Fruit fly (Drosophila melanogaster) whole organism, larva: Measurements from ENCODE around the gene Fer2LCH.

ENCODE experiments used
- noc ChIP-seq: fragments of 200-800 bp; sonication (Bioruptor generic); optimal IDR thresholded peaks from 3 replicates; lab custom pipeline; 2019; ENCODE audit warnings: missing biosample characterization, mild to moderate bottlenecking, missing genetic modification characterization, moderate library complexity

The Fer2LCH gene

DNA sequence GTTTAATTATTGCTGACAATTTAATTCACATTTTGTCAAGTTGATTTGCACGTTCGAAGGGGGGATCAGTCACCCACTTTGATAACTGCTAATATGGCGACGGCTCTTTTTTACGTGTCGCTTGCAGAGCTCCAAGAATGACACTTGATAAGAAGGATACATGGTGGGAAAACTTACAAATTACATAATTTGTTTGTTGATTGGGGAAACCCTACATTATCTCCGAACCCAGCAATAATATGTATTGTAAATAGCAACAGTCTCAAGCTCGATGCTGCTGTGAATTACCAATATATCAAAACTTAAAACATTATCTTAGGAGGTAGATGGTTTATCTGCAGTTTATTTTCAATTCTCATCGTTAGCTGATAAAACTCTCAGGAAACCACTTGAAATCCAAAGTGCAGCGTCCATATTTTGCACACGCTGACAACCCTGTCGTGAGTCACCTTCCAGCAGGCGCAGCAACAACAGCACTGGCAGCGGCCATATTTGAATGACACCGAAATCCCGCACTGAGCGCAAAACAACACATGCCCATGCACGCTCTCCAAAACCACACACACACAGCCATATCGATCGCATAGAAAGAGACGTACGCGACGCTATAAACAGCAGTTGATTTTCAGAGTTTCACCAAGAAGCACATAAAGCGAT lies 739 bp downstream of the Fer2LCH start:
- peak; percentile 96 for TF ChIP-seq noc (tag; lab: Kevin White, UChicago)

dm6 chr3R:30389096-30389495 lies 1.5 kb downstream of the Fer2LCH start:
- TF ChIP-seq noc (tag; lab: Kevin White, UChicago), result no peak

dm6 chr3R:30390304-30390703 lies 2.7 kb downstream of the Fer2LCH start:
- TF ChIP-seq noc (tag; lab: Kevin White, UChicago), result peak; percentile 57

dm6 chr3R:30391098-30391497 lies 3.5 kb downstream of the Fer2LCH start:
- TF ChIP-seq noc (tag; lab: Kevin White, UChicago), result no peak

- TF ChIP-seq noc (tag; lab: Kevin White, UChicago), result no peak
Measured at dm6 chr3R:30391950-30392349, 4.3 kb downstream of the Fer2LCH start.

DNA sequence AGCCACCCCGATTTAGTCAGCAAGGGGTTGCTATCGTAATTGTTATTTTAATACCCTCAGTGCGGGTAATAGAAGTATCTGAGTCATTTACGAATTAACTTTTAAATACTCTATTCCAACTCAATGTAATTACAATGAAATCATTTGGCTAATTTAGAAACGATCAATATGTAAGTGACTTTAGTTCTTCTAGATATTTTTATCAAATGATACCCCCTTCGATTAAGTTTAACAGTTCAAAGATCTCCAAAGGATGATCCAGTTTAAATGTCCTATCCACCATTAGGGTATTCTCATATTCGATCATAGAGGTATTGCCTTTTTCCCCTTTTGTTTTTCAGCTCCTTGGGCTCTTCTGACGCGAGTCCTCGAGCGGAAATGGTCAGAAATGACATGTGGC lies 6.3 kb downstream of the Fer2LCH start:
- no peak for TF ChIP-seq noc (tag; lab: Kevin White, UChicago)

dm6 chr3R:30406482-30406881 lies 18.9 kb downstream of the Fer2LCH start:
- no peak for TF ChIP-seq noc (tag; lab: Kevin White, UChicago)

DNA sequence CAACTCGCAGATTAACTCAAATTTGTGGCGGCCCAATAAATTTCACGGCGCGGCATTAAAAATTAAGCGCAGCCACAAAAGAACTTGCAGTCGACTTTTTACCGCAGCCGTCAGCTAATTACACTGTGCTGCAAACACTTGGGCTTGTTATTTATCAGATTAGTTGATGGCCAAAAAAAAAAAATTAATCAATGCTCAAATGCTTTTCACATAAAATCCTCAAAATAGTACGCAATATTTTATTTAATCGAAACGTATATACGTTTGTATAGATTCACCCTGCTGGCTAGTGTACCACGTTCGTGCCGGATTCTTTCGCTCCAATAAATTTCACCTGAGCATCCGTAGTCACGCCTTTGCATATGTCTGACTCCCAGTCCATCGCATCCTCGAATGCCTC lies 26.2 kb downstream of the Fer2LCH start:
- no peak for TF ChIP-seq noc (tag; lab: Kevin White, UChicago)

DNA sequence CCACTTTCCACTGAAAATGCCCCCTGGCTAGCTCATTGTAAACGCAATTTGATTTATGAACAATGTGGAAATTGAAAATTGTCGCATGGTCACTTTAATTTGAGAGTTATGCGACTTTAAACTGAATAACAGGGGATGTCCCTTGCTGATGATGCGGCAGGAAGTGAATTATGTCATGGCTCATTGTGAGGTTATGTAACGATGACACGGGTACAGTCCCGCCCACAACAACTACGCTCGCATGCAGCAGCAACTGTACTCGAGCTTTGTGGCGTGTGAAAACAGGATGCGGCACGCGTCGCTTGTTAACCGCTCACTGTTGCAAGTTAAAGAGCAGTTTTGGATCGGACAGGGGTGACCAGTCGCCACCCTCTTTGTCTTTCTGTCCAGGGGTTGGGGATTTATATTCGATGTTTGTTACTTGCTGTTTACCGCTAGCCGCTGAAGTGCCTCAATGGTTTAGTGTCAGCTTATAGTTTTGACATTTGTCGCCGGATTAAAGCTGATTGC lies 29.2 kb downstream of the Fer2LCH start:
- no peak for TF ChIP-seq noc (tag; lab: Kevin White, UChicago)

dm6 chr3R:30419216-30419615 lies 31.6 kb downstream of the Fer2LCH start:
- no peak for TF ChIP-seq noc (tag; lab: Kevin White, UChicago)

- TF ChIP-seq noc (tag; lab: Kevin White, UChicago), result no peak
Measured at dm6 chr3R:30422871-30423270, 35.3 kb downstream of the Fer2LCH start, which contains the start of the genes CG2217 and CG42740. TSS of gene CG2217 (minus strand) at chr3R:30422971. TSS of gene CG42740 (minus strand) at chr3R:30422971.

- TF ChIP-seq noc (tag; lab: Kevin White, UChicago), result no peak
Measured at dm6 chr3R:30423695-30424094, 36.1 kb downstream of the Fer2LCH start, which contains the start of the genes CG15535 and mRpS18C. TSS of gene CG15535 (minus strand) at chr3R:30423929. TSS of gene mRpS18C (plus strand) at chr3R:30423974.

- TF ChIP-seq noc (tag; lab: Kevin White, UChicago), result no peak
Measured at dm6 chr3R:30424993-30425392, 37.4 kb downstream of the Fer2LCH start, which contains the start of gene CG15536. TSS of gene CG15536 (minus strand) at chr3R:30425162.

- no peak for TF ChIP-seq noc (tag; lab: Kevin White, UChicago)
Measured at dm6 chr3R:30425622-30426021, 38.0 kb downstream of the Fer2LCH start.

dm6 chr3R:30426626-30427025 lies 39.0 kb downstream of the Fer2LCH start:
- TF ChIP-seq noc (tag; lab: Kevin White, UChicago), result no peak

DNA sequence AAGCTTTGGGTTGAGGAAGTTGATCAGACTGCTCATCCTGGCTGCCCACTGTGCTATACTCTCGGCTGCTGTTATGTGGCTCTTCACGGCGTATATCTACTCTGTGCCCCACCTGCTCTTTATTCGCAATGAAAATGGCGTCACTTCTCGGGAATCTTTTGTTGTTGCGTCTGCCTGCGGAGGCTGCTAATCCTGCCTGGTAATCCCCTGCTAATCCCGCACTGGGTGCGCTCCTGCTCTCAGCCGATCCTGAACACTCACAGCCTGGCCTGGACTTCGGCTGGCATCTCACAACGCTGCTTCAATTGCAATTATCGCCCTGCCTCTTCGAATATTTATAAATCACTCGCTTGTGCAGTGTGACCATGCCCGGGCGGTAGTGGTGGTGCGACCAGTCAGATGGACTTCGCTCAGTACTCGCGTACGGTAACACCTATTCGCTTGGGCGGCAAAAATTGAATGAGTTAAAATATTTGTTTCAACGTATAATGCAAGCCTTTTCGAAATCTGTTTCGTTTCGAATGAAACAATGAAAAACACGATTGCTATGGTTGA lies 40.3 kb downstream of the Fer2LCH start, which contains the start of gene CG2218:
Gene CG2218 (minus strand): TSS at position 472 of the 555 bp plus-strand sequence.
- TF ChIP-seq noc (tag; lab: Kevin White, UChicago), result peak; percentile 39

dm6 chr3R:30428459-30428858 lies 40.9 kb downstream of the Fer2LCH start, which contains the start of gene CG15533:
TSS of gene CG15533 (plus strand) at chr3R:30428820.
- TF ChIP-seq noc (tag; lab: Kevin White, UChicago), result no peak
